Worm (Caenorhabditis elegans) whole organism, L2 larva: ENCODE measurements around the gene tps-1.
A peak's percentile ranks its signal among the peaks of the same experiment; 100 is the strongest.

Experiments used
- C34F6.9 ChIP-seq: fragments of 150-350 bp; optimal IDR thresholded peaks from 2 replicates; lab custom pipeline; 2014; ENCODE audit warnings: missing biosample characterization, missing genetic modification characterization
- F13H6.1 ChIP-seq: sonication (generic microtip); optimal IDR thresholded peaks from 2 replicates; lab custom pipeline; 2016; ENCODE audit warnings: missing genetic modification characterization, missing compliant biosample characterization
- R02D3.7 ChIP-seq: fragments of 150-350 bp; optimal IDR thresholded peaks from 2 replicates; lab custom pipeline; 2014; ENCODE audit warnings: missing biosample characterization, missing genetic modification characterization
- Y55F3AM.14 ChIP-seq: fragments of 200-800 bp; sonication (Bioruptor generic); optimal IDR thresholded peaks from 2 replicates; lab custom pipeline; 2018; ENCODE audit warnings: mild to moderate bottlenecking, missing genetic modification characterization, missing compliant biosample characterization
- ZK546.5 ChIP-seq: sonication (generic microtip); optimal IDR thresholded peaks from 2 replicates; lab custom pipeline; 2017; ENCODE audit warnings: missing biosample characterization, missing genetic modification characterization
- alr-1 ChIP-seq: fragments of 150-350 bp; optimal IDR thresholded peaks from 2 replicates; lab custom pipeline; 2014; ENCODE audit warnings: missing biosample characterization, missing genetic modification characterization
- ama-1 ChIP-seq: fragments of 150-350 bp; optimal IDR thresholded peaks from 2 replicates; lab custom pipeline; 2018; ENCODE audit warnings: inconsistent platforms
- blmp-1 ChIP-seq: sonication (generic microtip); optimal IDR thresholded peaks from 2 replicates; lab custom pipeline; 2017; ENCODE audit warnings: missing genetic modification characterization, mild to moderate bottlenecking, missing compliant biosample characterization, antibody characterized with exemption, moderate library complexity; ENCODE audit not compliant: insufficient read depth
- ceh-82 ChIP-seq: fragments of 150-350 bp; optimal IDR thresholded peaks from 2 replicates; lab custom pipeline; 2014; ENCODE audit warnings: missing biosample characterization, missing genetic modification characterization
- crh-2 ChIP-seq: sonication (generic microtip); optimal IDR thresholded peaks from 2 replicates; lab custom pipeline; 2017; ENCODE audit warnings: missing biosample characterization, missing genetic modification characterization
- dmd-4 ChIP-seq: sonication (generic microtip); optimal IDR thresholded peaks from 2 replicates; lab custom pipeline; 2017; ENCODE audit warnings: missing biosample characterization, missing genetic modification characterization
- elt-3 ChIP-seq: sonication (generic microtip); optimal IDR thresholded peaks from 2 replicates; lab custom pipeline; 2017; ENCODE audit warnings: missing biosample characterization, missing genetic modification characterization
- fos-1 ChIP-seq: fragments of 150-350 bp; optimal IDR thresholded peaks from 2 replicates; lab custom pipeline; 2014; ENCODE audit warnings: missing biosample characterization, missing genetic modification characterization
- gmeb-1 ChIP-seq: fragments of 150-350 bp; optimal IDR thresholded peaks from 2 replicates; lab custom pipeline; 2014; ENCODE audit warnings: missing biosample characterization, missing genetic modification characterization
- lin-11 ChIP-seq: fragments of 150-350 bp; sonication (generic microtip); optimal IDR thresholded peaks from 2 replicates; lab custom pipeline; 2014; ENCODE audit warnings: missing biosample characterization, missing genetic modification characterization, inconsistent platforms, mixed read lengths
- lin-13 ChIP-seq: fragments of 150-350 bp; optimal IDR thresholded peaks from 2 replicates; lab custom pipeline; 2014; ENCODE audit warnings: missing biosample characterization, missing genetic modification reagents, missing genetic modification characterization
- lin-39 ChIP-seq: fragments of 150-350 bp; optimal IDR thresholded peaks from 2 replicates; lab custom pipeline; 2014; ENCODE audit warnings: missing biosample characterization, missing genetic modification reagents, missing genetic modification characterization
- lsy-2 ChIP-seq, 2 experiments: fragments of 150-350 bp in 1 of 2; sonication (generic microtip) in 1 of 2; optimal IDR thresholded peaks; 2 replicates each; lab custom pipeline; 2014 to 2017; ENCODE audit warnings: missing biosample characterization in 2 of 2, missing genetic modification characterization in 2 of 2
- mab-5 ChIP-seq: fragments of 150-350 bp; optimal IDR thresholded peaks from 2 replicates; lab custom pipeline; 2014; ENCODE audit warnings: missing biosample characterization, missing genetic modification characterization
- mbf-1 ChIP-seq: sonication (generic microtip); optimal IDR thresholded peaks from 2 replicates; lab custom pipeline; 2017; ENCODE audit warnings: missing biosample characterization, missing genetic modification characterization
- mdl-1 ChIP-seq, 2 experiments: fragments of 150-350 bp in 1 of 2; sonication (generic microtip) in 1 of 2; optimal IDR thresholded peaks; 2 replicates each; lab custom pipeline; 2017; ENCODE audit warnings: missing biosample characterization in 2 of 2, missing genetic modification characterization in 2 of 2
- nhr-10 ChIP-seq: sonication (generic microtip); optimal IDR thresholded peaks from 2 replicates; lab custom pipeline; 2017; ENCODE audit warnings: missing biosample characterization, missing genetic modification characterization
- nhr-11 ChIP-seq: fragments of 150-350 bp; optimal IDR thresholded peaks from 2 replicates; lab custom pipeline; 2014; ENCODE audit warnings: missing biosample characterization, missing genetic modification characterization
- nhr-12 ChIP-seq: fragments of 150-350 bp; optimal IDR thresholded peaks from 2 replicates; lab custom pipeline; 2014; ENCODE audit warnings: missing biosample characterization, missing genetic modification characterization
- nhr-129 ChIP-seq: fragments of 150-350 bp; optimal IDR thresholded peaks from 2 replicates; lab custom pipeline; 2014; ENCODE audit warnings: missing biosample characterization, missing genetic modification characterization
- nhr-21 ChIP-seq: fragments of 150-350 bp; optimal IDR thresholded peaks from 2 replicates; lab custom pipeline; 2014; ENCODE audit warnings: missing biosample characterization, missing genetic modification characterization
- nhr-237 ChIP-seq: fragments of 150-350 bp; optimal IDR thresholded peaks from 2 replicates; lab custom pipeline; 2014; ENCODE audit warnings: missing biosample characterization, missing genetic modification characterization
- nhr-25 ChIP-seq: fragments of 150-350 bp; sonication (generic microtip); optimal IDR thresholded peaks from 3 replicates; lab custom pipeline; 2014; ENCODE audit warnings: missing biosample characterization, missing genetic modification characterization
- nhr-6 ChIP-seq: fragments of 150-350 bp; optimal IDR thresholded peaks from 2 replicates; lab custom pipeline; 2014; ENCODE audit warnings: missing biosample characterization, missing genetic modification characterization
- nhr-77 ChIP-seq: fragments of 150-350 bp; optimal IDR thresholded peaks from 2 replicates; lab custom pipeline; 2014; ENCODE audit warnings: missing biosample characterization, missing genetic modification characterization
- peb-1 ChIP-seq: fragments of 150-350 bp; optimal IDR thresholded peaks from 2 replicates; lab custom pipeline; 2014; ENCODE audit warnings: missing biosample characterization, missing genetic modification characterization
- sem-4 ChIP-seq: fragments of 150-350 bp; optimal IDR thresholded peaks from 2 replicates; lab custom pipeline; 2014; ENCODE audit warnings: missing biosample characterization, missing genetic modification reagents, missing genetic modification characterization
- skn-1 ChIP-seq: sonication (generic microtip); optimal IDR thresholded peaks from 2 replicates; lab custom pipeline; 2017; ENCODE audit warnings: missing biosample characterization, missing genetic modification characterization
- sma-3 ChIP-seq: sonication (generic microtip); optimal IDR thresholded peaks from 2 replicates; lab custom pipeline; 2016; ENCODE audit warnings: missing genetic modification reagents, missing genetic modification characterization, missing compliant biosample characterization
- sma-9 ChIP-seq, 2 experiments: fragments of 150-350 bp in 1 of 2; sonication (generic microtip) in 1 of 2; optimal IDR thresholded peaks; 2 replicates each; lab custom pipeline; 2014 to 2016; ENCODE audit warnings: missing genetic modification characterization in 2 of 2, mild to moderate bottlenecking in 1 of 2, missing biosample characterization in 1 of 2, missing compliant biosample characterization in 1 of 2, missing genetic modification reagents in 1 of 2, moderate library complexity in 1 of 2
- snpc-4 ChIP-seq: fragments of 150-350 bp; optimal IDR thresholded peaks from 2 replicates; lab custom pipeline; 2014; ENCODE audit warnings: missing biosample characterization, missing genetic modification characterization
- unc-39 ChIP-seq: fragments of 150-350 bp; optimal IDR thresholded peaks from 2 replicates; lab custom pipeline; 2014; ENCODE audit warnings: missing biosample characterization, missing genetic modification characterization
- unc-55 ChIP-seq: fragments of 150-350 bp; sonication (generic microtip); optimal IDR thresholded peaks from 3 replicates; lab custom pipeline; 2014; ENCODE audit warnings: missing biosample characterization, missing genetic modification reagents, missing genetic modification characterization
- unc-62 ChIP-seq: fragments of 150-350 bp; optimal IDR thresholded peaks from 2 replicates; lab custom pipeline; 2014; ENCODE audit warnings: missing biosample characterization, missing genetic modification reagents, missing genetic modification characterization
- zag-1 ChIP-seq: fragments of 150-350 bp; optimal IDR thresholded peaks from 2 replicates; lab custom pipeline; 2014; ENCODE audit warnings: missing biosample characterization, missing genetic modification characterization
- ztf-1 ChIP-seq: fragments of 200-800 bp; sonication (Bioruptor generic); conservative IDR thresholded peaks from 2 replicates; pipeline ENCODE4 v1.3.6; 2022; ENCODE audit warnings: missing genetic modification characterization, missing compliant biosample characterization
- ztf-11 ChIP-seq: sonication (generic microtip); optimal IDR thresholded peaks from 2 replicates; lab custom pipeline; 2017; ENCODE audit warnings: missing biosample characterization, missing genetic modification characterization
- ztf-4 ChIP-seq: fragments of 150-350 bp; optimal IDR thresholded peaks from 2 replicates; lab custom pipeline; 2014; ENCODE audit warnings: missing biosample characterization, missing genetic modification characterization

tps-1 gene

ce11 chrX:17419813-17420584 lies 54.3 kb downstream of the tps-1 start:
- no peak for TF ChIP-seq ZK546.5 (tag; lab: Kevin White, UChicago)
- no peak for TF ChIP-seq lin-13 (GFP tag; lab: Kevin White, UChicago)
- peak; percentile 97 for TF ChIP-seq ama-1
- TF ChIP-seq mab-5 (tag; lab: Kevin White, UChicago) = no peak
- TF ChIP-seq nhr-21 (tag; lab: Kevin White, UChicago) = peak; percentile 95
- TF ChIP-seq nhr-25 = peak; percentile 64
- no peak for TF ChIP-seq unc-39 (tag; lab: Kevin White, UChicago)
- TF ChIP-seq nhr-10 (tag; lab: Kevin White, UChicago) = no peak
- TF ChIP-seq ztf-4 (tag; lab: Kevin White, UChicago) = peak; percentile 98
- no peak for TF ChIP-seq nhr-77 (tag; lab: Kevin White, UChicago)
- TF ChIP-seq nhr-11 (tag; lab: Kevin White, UChicago) = no peak
- TF ChIP-seq sem-4 = no peak
- TF ChIP-seq R02D3.7 (tag; lab: Kevin White, UChicago) = no peak
- peak; percentile 13 for TF ChIP-seq nhr-6 (tag; lab: Kevin White, UChicago)
- TF ChIP-seq C34F6.9 (tag; lab: Kevin White, UChicago) = no peak
- TF ChIP-seq skn-1 = no peak
- no peak for TF ChIP-seq ztf-11
- TF ChIP-seq fos-1 (tag; lab: Kevin White, UChicago) = no peak
- TF ChIP-seq nhr-12 (tag; lab: Kevin White, UChicago) = no peak
- peak; percentile 25 for TF ChIP-seq ceh-82 (tag; lab: Kevin White, UChicago)
- TF ChIP-seq blmp-1 (tag; lab: Kevin White, UChicago) = peak; percentile 44
- no peak for TF ChIP-seq peb-1 (tag; lab: Kevin White, UChicago)
- TF ChIP-seq sma-9 (GFP tag; optimal IDR thresholded peaks at IDR 0.05; lab: Kevin White, UChicago) = peak; percentile 69
- TF ChIP-seq sma-9 (tag; optimal IDR thresholded peaks at IDR 0.05; lab: Kevin White, UChicago) = no peak
- TF ChIP-seq unc-62 (GFP tag; lab: Kevin White, UChicago) = no peak
- peak; percentile 9 for TF ChIP-seq snpc-4
- peak; percentile 39 for TF ChIP-seq nhr-129 (tag; lab: Kevin White, UChicago)
- TF ChIP-seq lin-39 (tag; lab: Kevin White, UChicago) = no peak
- peak; percentile 37 for TF ChIP-seq gmeb-1 (tag; lab: Kevin White, UChicago)
- no peak for TF ChIP-seq F13H6.1 (tag; lab: Kevin White, UChicago)
- TF ChIP-seq unc-55 (GFP tag; lab: Kevin White, UChicago) = no peak
- no peak for TF ChIP-seq mdl-1 (tag; optimal IDR thresholded peaks at IDR 0.05; lab: Kevin White, UChicago)
- no peak for TF ChIP-seq zag-1 (tag; lab: Kevin White, UChicago)
- TF ChIP-seq lsy-2 (tag; optimal IDR thresholded peaks at IDR 0.05; lab: Kevin White, UChicago) = peak in 1 of 2 experiments; percentile 22
- peak; percentile 68 for TF ChIP-seq Y55F3AM.14 (GFP tag; lab: Kevin White, UChicago)
- no peak for TF ChIP-seq elt-3 (tag; lab: Kevin White, UChicago)
- TF ChIP-seq mbf-1 (tag; lab: Kevin White, UChicago) = no peak
- no peak for TF ChIP-seq dmd-4 (tag; lab: Kevin White, UChicago)
- no peak for TF ChIP-seq nhr-237 (tag; lab: Kevin White, UChicago)
- peak; percentile 60 for TF ChIP-seq crh-2 (tag; lab: Kevin White, UChicago)
- TF ChIP-seq lin-11 = no peak
- no peak for TF ChIP-seq alr-1 (tag; lab: Kevin White, UChicago)
- peak; percentile 84 for TF ChIP-seq sma-3
- TF ChIP-seq ztf-1 (GFP tag; lab: Robert Waterston, UW) = no peak

ce11 chrX:17417505-17418004 lies 56.8 kb downstream of the tps-1 start:
- TF ChIP-seq ceh-82 (tag; lab: Kevin White, UChicago) (no peak), skn-1 (no peak), ZK546.5 (tag; lab: Kevin White, UChicago) (no peak), sma-9 (GFP tag; optimal IDR thresholded peaks at IDR 0.05; lab: Kevin White, UChicago) (peak; percentile 64), sma-9 (tag; optimal IDR thresholded peaks at IDR 0.05; lab: Kevin White, UChicago) (no peak), nhr-21 (tag; lab: Kevin White, UChicago) (peak; percentile 56), nhr-12 (tag; lab: Kevin White, UChicago) (no peak)
